Fruit fly (Drosophila melanogaster) whole organism, embryonic: ENCODE measurements around the gene CG16965.

Source experiments
- Asciz ChIP-seq: fragments of 200-800 bp; sonication (Bioruptor generic); optimal IDR thresholded peaks from 2 replicates; lab custom pipeline; 2017; ENCODE audit warnings: missing biosample characterization, mild to moderate bottlenecking, missing genetic modification characterization, missing genetic modification reagents
- CG10209 ChIP-seq: fragments of 200-800 bp; sonication (Bioruptor generic); optimal IDR thresholded peaks from 3 replicates; lab custom pipeline; 2017; ENCODE audit warnings: missing biosample characterization, mild to moderate bottlenecking, missing genetic modification characterization, missing genetic modification reagents
- CG10321 ChIP-seq: fragments of 200-800 bp; sonication (Bioruptor generic); IDR thresholded peaks from 2 replicates; pipeline ENCODE4 v1.3.6; 2022; ENCODE audit warnings: missing biosample characterization, missing genetic modification characterization
- CG11456 ChIP-seq: fragments of 200-800 bp; sonication (Bioruptor generic); IDR thresholded peaks from 3 replicates; pipeline ENCODE4 v1.3.6; 2022; ENCODE audit warnings: missing biosample characterization, missing genetic modification characterization
- CG11696 ChIP-seq: fragments of 200-800 bp; sonication (Bioruptor generic); IDR thresholded peaks from 2 replicates; pipeline ENCODE4 v1.3.6; 2022; ENCODE audit warnings: missing biosample characterization, missing genetic modification characterization
- CG12942 ChIP-seq: fragments of 200-800 bp; sonication (Bioruptor generic); optimal IDR thresholded peaks from 3 replicates; lab custom pipeline; 2016; ENCODE audit warnings: missing biosample characterization, missing genetic modification characterization
- CG13424 ChIP-seq: fragments of 200-800 bp; sonication (Bioruptor generic); optimal IDR thresholded peaks from 2 replicates; lab custom pipeline; 2019; ENCODE audit warnings: missing biosample characterization, mild to moderate bottlenecking, missing genetic modification characterization, moderate library complexity
- CG14014 ChIP-seq: fragments of 200-800 bp; sonication (Bioruptor generic); IDR thresholded peaks from 2 replicates; pipeline ENCODE4 v1.3.6; 2022; ENCODE audit warnings: missing biosample characterization, missing genetic modification characterization
- CG18476 ChIP-seq: fragments of 200-800 bp; sonication (Bioruptor generic); optimal IDR thresholded peaks from 2 replicates; lab custom pipeline; 2016; ENCODE audit warnings: missing biosample characterization, mild to moderate bottlenecking, missing genetic modification characterization
- CG2202 ChIP-seq: fragments of 200-800 bp; sonication (Bioruptor generic); optimal IDR thresholded peaks from 2 replicates; lab custom pipeline; 2018; ENCODE audit warnings: missing biosample characterization, mild to moderate bottlenecking, missing genetic modification characterization
- CG34224 ChIP-seq: fragments of 200-800 bp; sonication (Bioruptor generic); IDR thresholded peaks from 3 replicates; pipeline ENCODE4 v1.3.6; 2022; ENCODE audit warnings: missing biosample characterization, missing genetic modification characterization; ENCODE audit not compliant: partially characterized antibody
- CG6254 ChIP-seq: fragments of 200-800 bp; sonication (Bioruptor generic); optimal IDR thresholded peaks from 3 replicates; lab custom pipeline; 2017; ENCODE audit warnings: mild to moderate bottlenecking, missing biosample characterization, missing genetic modification reagents, missing genetic modification characterization
- CG7372 ChIP-seq: fragments of 200-800 bp; sonication (Bioruptor generic); IDR thresholded peaks from 2 replicates; pipeline ENCODE4 v1.3.6; 2022; ENCODE audit warnings: missing biosample characterization, missing genetic modification characterization
- CG7928 ChIP-seq: fragments of 200-800 bp; sonication (Bioruptor generic); optimal IDR thresholded peaks from 2 replicates; lab custom pipeline; 2017; ENCODE audit warnings: missing biosample characterization, mild to moderate bottlenecking, missing genetic modification characterization
- CG8290 ChIP-seq, 3 experiments: fragments of 200-800 bp; sonication (Bioruptor generic); optimal IDR thresholded peaks; 2 replicates each; lab custom pipeline; 2016 to 2019; ENCODE audit warnings: missing biosample characterization in 3 of 3, missing genetic modification characterization in 3 of 3, mild to moderate bottlenecking in 2 of 3, moderate library complexity in 1 of 3
- CG8765 ChIP-seq: fragments of 200-800 bp; sonication (Bioruptor generic); IDR thresholded peaks from 2 replicates; pipeline ENCODE4 v1.3.6; 2022; ENCODE audit warnings: missing biosample characterization, missing genetic modification characterization
- CG9609 ChIP-seq: fragments of 200-800 bp; sonication (Bioruptor generic); optimal IDR thresholded peaks from 3 replicates; lab custom pipeline; 2016; ENCODE audit warnings: missing biosample characterization, missing genetic modification characterization
- Dfd ChIP-seq, 2 experiments: fragments of >200 bp; optimal IDR thresholded peaks; 2 replicates each; lab custom pipeline; 2017; ENCODE audit warnings: missing biosample characterization in 2 of 2, missing genetic modification characterization in 2 of 2
- Dll ChIP-seq: fragments of 200-800 bp; sonication (Bioruptor generic); IDR thresholded peaks from 4 replicates; pipeline ENCODE4 v1.3.6; 2022; ENCODE audit warnings: missing biosample characterization, missing genetic modification characterization; ENCODE audit not compliant: partially characterized antibody
- Fer3 ChIP-seq: fragments of 200-800 bp; sonication (Bioruptor generic); optimal IDR thresholded peaks from 2 replicates; lab custom pipeline; 2018; ENCODE audit warnings: missing biosample characterization, mild to moderate bottlenecking, missing genetic modification characterization, moderate library complexity
- MBD-R2 ChIP-seq: fragments of 200-800 bp; sonication (Bioruptor generic); IDR thresholded peaks from 2 replicates; pipeline ENCODE4 v1.3.6; 2022; ENCODE audit warnings: missing biosample characterization, missing genetic modification characterization
- NC2β ChIP-seq: fragments of 200-800 bp; sonication (Bioruptor generic); optimal IDR thresholded peaks from 2 replicates; lab custom pipeline; 2016; ENCODE audit warnings: missing biosample characterization, missing genetic modification characterization
- Ptx1 ChIP-seq: fragments of 200-800 bp; sonication (Bioruptor generic); IDR thresholded peaks from 2 replicates; pipeline ENCODE4 v1.3.6; 2022; ENCODE audit warnings: missing biosample characterization, missing genetic modification characterization
- Rfx ChIP-seq: fragments of 200-800 bp; sonication (Bioruptor generic); IDR thresholded peaks from 2 replicates; pipeline ENCODE4 v1.3.6; 2022; ENCODE audit warnings: missing biosample characterization, missing genetic modification characterization
- Tbp ChIP-seq: fragments of >200 bp; optimal IDR thresholded peaks from 2 replicates; lab custom pipeline; 2018; ENCODE audit warnings: missing biosample characterization, missing genetic modification characterization
- Xbp1 ChIP-seq: fragments of 200-800 bp; sonication (Bioruptor generic); optimal IDR thresholded peaks from 3 replicates; lab custom pipeline; 2016; ENCODE audit warnings: missing biosample characterization, mild to moderate bottlenecking, missing genetic modification characterization
- ab ChIP-seq: fragments of 200-800 bp; sonication (Bioruptor generic); optimal IDR thresholded peaks from 2 replicates; lab custom pipeline; 2016; ENCODE audit warnings: missing biosample characterization, missing genetic modification characterization
- al ChIP-seq: fragments of 200-800 bp; sonication (Bioruptor generic); IDR thresholded peaks from 2 replicates; pipeline ENCODE4 v1.3.6; 2022; ENCODE audit warnings: missing biosample characterization, missing genetic modification characterization
- ash1 ChIP-seq: fragments of 200-800 bp; sonication (Bioruptor generic); optimal IDR thresholded peaks from 2 replicates; lab custom pipeline; 2018; ENCODE audit warnings: missing biosample characterization, mild to moderate bottlenecking, missing genetic modification characterization
- bab2 ChIP-seq: fragments of 200-800 bp; sonication (Bioruptor generic); optimal IDR thresholded peaks from 2 replicates; lab custom pipeline; 2016; ENCODE audit warnings: missing biosample characterization, missing genetic modification characterization
- br ChIP-seq: fragments of >200 bp; optimal IDR thresholded peaks from 2 replicates; lab custom pipeline; 2017
- chinmo ChIP-seq: fragments of 200-800 bp; sonication (Bioruptor generic); IDR thresholded peaks from 4 replicates; pipeline ENCODE4 v1.3.6; 2022; ENCODE audit warnings: missing biosample characterization, missing genetic modification characterization; ENCODE audit not compliant: partially characterized antibody
- corto ChIP-seq: fragments of 200-800 bp; sonication (Bioruptor generic); optimal IDR thresholded peaks from 2 replicates; lab custom pipeline; 2016; ENCODE audit warnings: missing biosample characterization, mild to moderate bottlenecking, missing genetic modification characterization, moderate library complexity
- ems ChIP-seq: fragments of 200-800 bp; sonication (Bioruptor generic); optimal IDR thresholded peaks from 3 replicates; lab custom pipeline; 2016; ENCODE audit warnings: missing biosample characterization, missing genetic modification characterization
- esg ChIP-seq: fragments of 200-800 bp; sonication (Bioruptor generic); conservative IDR thresholded peaks from 2 replicates; pipeline ENCODE4 v1.3.6; 2022; ENCODE audit warnings: missing biosample characterization, missing genetic modification characterization
- gcm ChIP-seq: fragments of 200-800 bp; sonication (Bioruptor generic); optimal IDR thresholded peaks from 2 replicates; lab custom pipeline; 2019; ENCODE audit warnings: missing biosample characterization, mild to moderate bottlenecking, missing genetic modification characterization, moderate library complexity
- gcm2 ChIP-seq: fragments of 200-800 bp; sonication (Bioruptor generic); optimal IDR thresholded peaks from 2 replicates; lab custom pipeline; 2016; ENCODE audit warnings: missing biosample characterization, missing genetic modification characterization
- gsb-n ChIP-seq: fragments of 200-800 bp; sonication (Bioruptor generic); optimal IDR thresholded peaks from 3 replicates; lab custom pipeline; 2018; ENCODE audit warnings: missing biosample characterization, mild to moderate bottlenecking, missing genetic modification characterization
- jigr1 ChIP-seq: fragments of 200-800 bp; sonication (Bioruptor generic); IDR thresholded peaks from 3 replicates; pipeline ENCODE4 v1.3.6; 2022; ENCODE audit warnings: missing biosample characterization, missing genetic modification characterization
- kni ChIP-seq: fragments of 200-800 bp; sonication (Bioruptor generic); optimal IDR thresholded peaks from 3 replicates; lab custom pipeline; 2017; ENCODE audit warnings: mild to moderate bottlenecking, missing biosample characterization, missing genetic modification reagents, missing genetic modification characterization
- lola ChIP-seq, 3 experiments: fragments of >200 bp in 2 of 3; fragments of 200-800 bp in 1 of 3; sonication (Bioruptor generic) in 1 of 3; optimal IDR thresholded peaks; 2 replicates each; lab custom pipeline; 2017 to 2019; ENCODE audit warnings: missing biosample characterization in 3 of 3, missing genetic modification characterization in 3 of 3, mild to moderate bottlenecking in 1 of 3, moderate library complexity in 1 of 3
- luna ChIP-seq: fragments of 200-800 bp; sonication (Bioruptor generic); optimal IDR thresholded peaks from 2 replicates; lab custom pipeline; 2016; ENCODE audit warnings: missing biosample characterization, missing genetic modification characterization
- pum ChIP-seq: fragments of 200-800 bp; sonication (Bioruptor generic); optimal IDR thresholded peaks from 2 replicates; lab custom pipeline; 2016; ENCODE audit warnings: missing biosample characterization, missing genetic modification characterization
- schlank ChIP-seq: fragments of 200-800 bp; sonication (Bioruptor generic); optimal IDR thresholded peaks from 2 replicates; lab custom pipeline; 2018; ENCODE audit warnings: missing biosample characterization, mild to moderate bottlenecking, missing genetic modification characterization
- sisA ChIP-seq: fragments of 200-800 bp; sonication (Bioruptor generic); IDR thresholded peaks from 2 replicates; pipeline ENCODE4 v1.3.6; 2022; ENCODE audit warnings: missing biosample characterization, missing genetic modification characterization
- slou ChIP-seq: fragments of 200-800 bp; sonication (Bioruptor generic); optimal IDR thresholded peaks from 3 replicates; lab custom pipeline; 2016; ENCODE audit warnings: missing biosample characterization, missing genetic modification characterization
- so ChIP-seq: fragments of 200-800 bp; sonication (Bioruptor generic); IDR thresholded peaks from 3 replicates; pipeline ENCODE4 v1.3.6; 2022; ENCODE audit warnings: missing biosample characterization, missing genetic modification characterization
- tio ChIP-seq: fragments of 200-800 bp; sonication (Bioruptor generic); optimal IDR thresholded peaks from 2 replicates; lab custom pipeline; 2017; ENCODE audit warnings: missing biosample characterization, missing genetic modification characterization, inconsistent platforms
- unpg ChIP-seq: fragments of 200-800 bp; sonication (Bioruptor generic); optimal IDR thresholded peaks from 3 replicates; lab custom pipeline; 2018; ENCODE audit warnings: missing biosample characterization, mild to moderate bottlenecking, missing genetic modification characterization, moderate library complexity
- wor ChIP-seq: fragments of 200-800 bp; sonication (Bioruptor generic); IDR thresholded peaks from 2 replicates; pipeline ENCODE4 v1.3.6; 2022; ENCODE audit warnings: missing biosample characterization, missing genetic modification characterization

CG16965 gene

DNA sequence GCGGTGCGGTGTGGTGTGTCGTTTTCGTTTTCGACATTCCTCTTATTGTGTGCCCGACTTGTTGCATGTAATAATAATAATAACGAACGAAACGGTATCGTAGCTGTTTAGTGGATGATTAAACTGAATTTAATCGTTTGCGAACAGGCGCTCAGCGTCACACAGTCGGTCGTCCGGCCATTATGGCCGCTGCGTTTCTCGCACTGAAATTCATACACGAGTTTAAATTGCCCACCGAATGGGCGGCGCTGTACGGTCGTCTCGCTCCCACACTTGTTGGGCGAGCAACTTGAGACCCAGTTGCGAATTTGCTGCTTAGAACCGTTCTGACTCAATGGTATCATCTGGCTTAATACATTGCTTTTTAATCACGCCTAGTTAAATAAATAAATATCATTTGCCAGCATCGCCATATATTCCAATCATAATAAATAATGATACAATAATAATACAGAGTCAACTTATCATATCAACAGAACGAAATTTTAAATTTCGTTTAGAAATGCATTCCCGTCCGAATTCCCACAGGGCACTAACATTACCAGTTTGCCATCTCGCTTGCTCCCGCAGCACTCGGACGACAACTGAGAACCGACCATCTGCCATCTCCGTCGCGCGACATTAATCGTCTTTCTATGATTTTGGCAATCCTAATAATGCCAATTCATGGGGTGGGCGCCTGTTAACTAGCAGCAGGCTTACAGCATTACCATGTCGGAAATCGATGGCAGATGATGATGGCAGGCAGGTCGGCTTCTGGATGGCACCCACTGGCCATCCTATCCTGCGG, 29.7 kb downstream of the CG16965 start (continued):
- peak; percentile 93 for TF ChIP-seq unpg
- TF ChIP-seq al (GFP tag; lab: Robert Waterston, UW): no peak
- TF ChIP-seq Rfx: no peak
- peak; percentile 64 for TF ChIP-seq CG6254 (GFP tag; lab: Kevin White, UChicago)
- no peak for TF ChIP-seq CG11696 (GFP tag; lab: Robert Waterston, UW)
- no peak for TF ChIP-seq jigr1 (GFP tag; lab: Robert Waterston, UW)
- TF ChIP-seq br (lab: Kevin White, UChicago): no peak
- no peak for TF ChIP-seq Ptx1
- TF ChIP-seq CG34224 (GFP tag; lab: Robert Waterston, UW): no peak
- no peak for TF ChIP-seq CG14014
- TF ChIP-seq Fer3 (tag; lab: Kevin White, UChicago): peak; percentile 94
- no peak for TF ChIP-seq Tbp (GFP tag; lab: Kevin White, UChicago)
- TF ChIP-seq CG13424: peak; percentile 96
- TF ChIP-seq Dll (GFP tag; lab: Robert Waterston, UW): no peak
- TF ChIP-seq CG9609 (GFP tag; lab: Kevin White, UChicago): peak; percentile 62
- peak; percentile 84 for TF ChIP-seq ems (GFP tag; lab: Kevin White, UChicago)
- peak in 1 of 3 experiments; percentile 92 for TF ChIP-seq lola (GFP tag; optimal IDR thresholded peaks at IDR 0.05; lab: Kevin White, UChicago)
- no peak for TF ChIP-seq esg (GFP tag; lab: Robert Waterston, UW)
- no peak for TF ChIP-seq CG8765 (GFP tag; lab: Robert Waterston, UW)
- TF ChIP-seq CG18476: peak; percentile 87
- TF ChIP-seq gcm2 (GFP tag; lab: Kevin White, UChicago): no peak
- TF ChIP-seq CG2202 (tag; lab: Kevin White, UChicago): peak; percentile 67
- peak; percentile 89 for TF ChIP-seq CG8290 (GFP tag; optimal IDR thresholded peaks at IDR 0.05; lab: Kevin White, UChicago)
- TF ChIP-seq CG8290 (tag; optimal IDR thresholded peaks at IDR 0.05; lab: Kevin White, UChicago): peak in 1 of 2 experiments; percentile 90
- no peak for TF ChIP-seq ash1 (GFP tag; lab: Kevin White, UChicago)
- TF ChIP-seq CG11456 (GFP tag; lab: Robert Waterston, UW): no peak
- no peak for TF ChIP-seq luna
- peak; percentile 86 for TF ChIP-seq CG12942 (GFP tag; lab: Kevin White, UChicago)
- peak; percentile 67 for TF ChIP-seq pum (GFP tag; lab: Kevin White, UChicago)
- TF ChIP-seq schlank (tag; lab: Kevin White, UChicago): peak; percentile 89
- TF ChIP-seq gsb-n (tag; lab: Kevin White, UChicago): peak; percentile 68
- no peak for TF ChIP-seq CG10321 (GFP tag; lab: Robert Waterston, UW)
- TF ChIP-seq kni (GFP tag; lab: Kevin White, UChicago): no peak
- no peak for TF ChIP-seq Dfd (GFP tag; optimal IDR thresholded peaks at IDR 0.05; lab: Kevin White, UChicago)
- peak; percentile 84 for TF ChIP-seq Asciz
- peak; percentile 85 for TF ChIP-seq slou (GFP tag; lab: Kevin White, UChicago)
- TF ChIP-seq tio (GFP tag; lab: Kevin White, UChicago): no peak
- TF ChIP-seq bab2 (GFP tag; lab: Kevin White, UChicago): peak; percentile 70
- no peak for TF ChIP-seq MBD-R2
- no peak for TF ChIP-seq corto (GFP tag; lab: Kevin White, UChicago)
- TF ChIP-seq gcm: peak; percentile 87
- TF ChIP-seq so (GFP tag; lab: Robert Waterston, UW): no peak
- TF ChIP-seq Xbp1 (GFP tag; lab: Kevin White, UChicago): peak; percentile 91
- TF ChIP-seq chinmo (GFP tag; lab: Robert Waterston, UW): no peak
- TF ChIP-seq sisA (GFP tag; lab: Robert Waterston, UW): no peak
- TF ChIP-seq CG10209 (GFP tag; lab: Kevin White, UChicago): peak; percentile 91
- TF ChIP-seq wor: no peak
- TF ChIP-seq ab (GFP tag; lab: Kevin White, UChicago): peak; percentile 37
- TF ChIP-seq CG7928 (GFP tag; lab: Kevin White, UChicago): peak; percentile 73
- no peak for TF ChIP-seq CG7372
- peak; percentile 49 for TF ChIP-seq NC2β
